Worm (Caenorhabditis elegans) whole organism, young adult: Measurements from ENCODE around the gene T10H9.1.

Source experiments
- B0019.2 ChIP-seq: fragments of 200-800 bp; sonication (Bioruptor generic); conservative IDR thresholded peaks from 2 replicates; pipeline ENCODE4 v1.3.6; 2022; ENCODE audit warnings: missing genetic modification reagents, missing genetic modification characterization, missing compliant biosample characterization
- B0035.1 ChIP-seq: sonication (generic microtip); optimal IDR thresholded peaks from 2 replicates; lab custom pipeline; 2016; ENCODE audit warnings: missing genetic modification characterization, mild to moderate bottlenecking, missing compliant biosample characterization, missing genotype, missing genetic modification reagents
- B0336.3 ChIP-seq: fragments of 200-800 bp; sonication (Bioruptor generic); IDR thresholded peaks from 2 replicates; pipeline ENCODE4 v1.3.6; 2022; ENCODE audit warnings: missing genetic modification characterization, missing compliant biosample characterization
- C17E4.6 ChIP-seq: fragments of 200-800 bp; sonication (Bioruptor generic); IDR thresholded peaks from 2 replicates; pipeline ENCODE4 v1.3.6; 2022; ENCODE audit warnings: missing genetic modification reagents, missing genetic modification characterization, missing compliant biosample characterization
- D2030.7 ChIP-seq: fragments of 200-800 bp; sonication (Bioruptor generic); IDR thresholded peaks from 2 replicates; pipeline ENCODE4 v1.3.6; 2022; ENCODE audit warnings: missing genetic modification reagents, missing genetic modification characterization, missing compliant biosample characterization
- F10E7.11 ChIP-seq: sonication (generic microtip); optimal IDR thresholded peaks from 2 replicates; lab custom pipeline; 2017; ENCODE audit warnings: mild to moderate bottlenecking, missing genetic modification characterization, moderate library complexity, missing compliant biosample characterization
- F39B2.1 ChIP-seq: fragments of 200-800 bp; sonication (Bioruptor generic); IDR thresholded peaks from 2 replicates; pipeline ENCODE4 v1.3.6; 2022; ENCODE audit warnings: missing genetic modification reagents, missing genetic modification characterization, missing compliant biosample characterization
- T26A5.8 ChIP-seq: sonication (generic microtip); optimal IDR thresholded peaks from 2 replicates; lab custom pipeline; 2016; ENCODE audit warnings: missing genetic modification characterization, missing compliant biosample characterization
- atf-7 ChIP-seq: sonication (generic microtip); optimal IDR thresholded peaks from 2 replicates; lab custom pipeline; 2017; ENCODE audit warnings: mild to moderate bottlenecking, missing genetic modification characterization, missing compliant biosample characterization
- cebp-2 ChIP-seq: fragments of 200-800 bp; sonication (Bioruptor generic); IDR thresholded peaks from 2 replicates; pipeline ENCODE4 v1.3.6; 2022; ENCODE audit warnings: missing genetic modification characterization, missing compliant biosample characterization
- chd-7 ChIP-seq: sonication (generic microtip); optimal IDR thresholded peaks from 2 replicates; lab custom pipeline; 2016; ENCODE audit warnings: mild to moderate bottlenecking, missing genetic modification characterization, moderate library complexity, missing compliant biosample characterization
- dox-1 ChIP-seq: fragments of 200-800 bp; sonication (Bioruptor generic); IDR thresholded peaks from 2 replicates; pipeline ENCODE4 v1.3.6; 2022; ENCODE audit warnings: missing genetic modification reagents, missing genetic modification characterization, missing compliant biosample characterization
- hlh-26 ChIP-seq: fragments of 200-800 bp; sonication (Bioruptor generic); conservative IDR thresholded peaks from 2 replicates; pipeline ENCODE4 v1.3.6; 2022; ENCODE audit warnings: missing genetic modification reagents, missing genetic modification characterization, missing compliant biosample characterization
- hrde-1 ChIP-seq: sonication (generic microtip); optimal IDR thresholded peaks from 2 replicates; lab custom pipeline; 2016; ENCODE audit warnings: missing genetic modification characterization, mild to moderate bottlenecking, missing compliant biosample characterization, moderate library complexity, missing genotype, missing genetic modification reagents, borderline replicate concordance
- lin-54 ChIP-seq: fragments of 200-800 bp; sonication (Bioruptor generic); optimal IDR thresholded peaks from 2 replicates; lab custom pipeline; 2018; ENCODE audit warnings: mild to moderate bottlenecking, missing genetic modification characterization, missing compliant biosample characterization
- lsl-1 ChIP-seq: fragments of 200-800 bp; sonication (Bioruptor generic); optimal IDR thresholded peaks from 2 replicates; lab custom pipeline; 2018; ENCODE audit warnings: mild to moderate bottlenecking, missing genetic modification characterization, moderate library complexity, missing compliant biosample characterization
- lsy-27 ChIP-seq: sonication (generic microtip); optimal IDR thresholded peaks from 2 replicates; lab custom pipeline; 2017; ENCODE audit warnings: missing genetic modification characterization, mild to moderate bottlenecking, missing compliant biosample characterization, antibody characterized with exemption, missing genotype, borderline replicate concordance; ENCODE audit not compliant: insufficient read depth
- mel-28 ChIP-seq: sonication (generic microtip); optimal IDR thresholded peaks from 2 replicates; lab custom pipeline; 2016; ENCODE audit warnings: borderline replicate concordance, mild to moderate bottlenecking, missing genetic modification characterization, missing compliant biosample characterization
- nfya-2 ChIP-seq: fragments of 200-800 bp; sonication (Bioruptor generic); IDR thresholded peaks from 2 replicates; pipeline ENCODE4 v1.3.6; 2022; ENCODE audit warnings: missing genetic modification reagents, missing genetic modification characterization, missing compliant biosample characterization
- nfyb-1 ChIP-seq: fragments of 200-800 bp; sonication (Bioruptor generic); IDR thresholded peaks from 2 replicates; pipeline ENCODE4 v1.3.6; 2022; ENCODE audit warnings: missing genetic modification reagents, missing genetic modification characterization, missing compliant biosample characterization
- nhr-120 ChIP-seq: fragments of 200-800 bp; sonication (Bioruptor generic); IDR thresholded peaks from 2 replicates; pipeline ENCODE4 v1.3.6; 2022; ENCODE audit warnings: missing genetic modification characterization, missing compliant biosample characterization
- nhr-80 ChIP-seq: sonication (generic microtip); optimal IDR thresholded peaks from 2 replicates; lab custom pipeline; 2016; ENCODE audit warnings: missing genetic modification characterization, missing compliant biosample characterization
- pbrm-1 ChIP-seq: fragments of 200-800 bp; sonication (Bioruptor generic); IDR thresholded peaks from 2 replicates; pipeline ENCODE4 v1.3.6; 2022; ENCODE audit warnings: missing genetic modification reagents, missing genetic modification characterization, missing compliant biosample characterization
- pha-4 ChIP-seq: fragments of 150-350 bp; sonication (generic microtip); optimal IDR thresholded peaks from 2 replicates; lab custom pipeline; 2014; ENCODE audit warnings: missing biosample characterization, missing genetic modification reagents, missing genetic modification characterization
- sdz-38 ChIP-seq: sonication (generic microtip); optimal IDR thresholded peaks from 2 replicates; lab custom pipeline; 2016; ENCODE audit warnings: missing genotype, missing genetic modification characterization, missing compliant biosample characterization
- sea-2 ChIP-seq: fragments of 200-800 bp; sonication (Bioruptor generic); IDR thresholded peaks from 2 replicates; pipeline ENCODE4 v1.3.6; 2022; ENCODE audit warnings: missing genetic modification characterization, missing compliant biosample characterization
- snpc-4 ChIP-seq, 5 experiments: fragments of 150-350 bp in 1 of 5; sonication (generic microtip) in 4 of 5; optimal IDR thresholded peaks; 2 replicates each; lab custom pipeline; 2014 to 2018; ENCODE audit warnings: missing genetic modification characterization in 5 of 5, missing biosample characterization in 3 of 5, antibody characterized with exemption in 2 of 5, mild to moderate bottlenecking in 2 of 5, missing compliant biosample characterization in 2 of 5, missing genotype in 2 of 5, moderate library complexity in 2 of 5, missing genetic modification reagents in 1 of 5
- xnd-1 ChIP-seq: sonication (generic microtip); optimal IDR thresholded peaks from 2 replicates; lab custom pipeline; 2016; ENCODE audit warnings: missing genotype, missing genetic modification reagents, missing genetic modification characterization, missing compliant biosample characterization
- ztf-3 ChIP-seq: fragments of 200-800 bp; sonication (Bioruptor generic); optimal IDR thresholded peaks from 2 replicates; lab custom pipeline; 2018; ENCODE audit warnings: mild to moderate bottlenecking, missing genetic modification characterization, missing compliant biosample characterization
- ztf-6 ChIP-seq: fragments of 200-800 bp; sonication (Bioruptor generic); IDR thresholded peaks from 2 replicates; pipeline ENCODE4 v1.3.6; 2022; ENCODE audit warnings: missing genetic modification reagents, missing genetic modification characterization, missing compliant biosample characterization

T10H9.1 gene

DNA sequence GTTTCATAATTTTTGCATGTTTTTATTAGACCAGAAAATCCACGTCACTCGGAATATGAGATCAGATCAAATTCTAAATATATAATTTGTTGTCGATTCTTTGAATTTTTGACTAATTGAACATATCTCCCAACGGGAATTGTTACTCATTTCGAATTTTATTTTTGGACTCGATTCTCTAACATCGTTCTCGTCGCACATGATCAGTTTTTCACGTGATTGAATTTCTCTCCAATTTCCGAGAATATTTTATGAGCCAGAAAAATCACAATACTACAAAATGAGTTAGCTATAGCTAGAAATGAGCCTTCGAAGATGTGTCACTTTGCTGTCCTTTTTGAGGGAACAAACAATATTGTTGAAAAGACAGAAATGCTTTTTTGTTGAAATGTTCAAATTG, 18.6 kb upstream of the T10H9.1 start:
- TF ChIP-seq pha-4 (tag; lab: Kevin White, UChicago) (no peak), nfyb-1 (GFP tag; lab: Robert Waterston, UW) (no peak), lin-54 (GFP tag; lab: Kevin White, UChicago) (no peak), T26A5.8 (tag; lab: Kevin White, UChicago) (no peak), xnd-1 (tag; lab: Kevin White, UChicago) (no peak), mel-28 (tag; lab: Kevin White, UChicago) (no peak), snpc-4 (GFP tag; optimal IDR thresholded peaks at IDR 0.05; lab: Kevin White, UChicago) (no peak), snpc-4 (tag; optimal IDR thresholded peaks at IDR 0.05; lab: Kevin White, UChicago) (no peak), B0035.1 (tag; lab: Kevin White, UChicago) (no peak), cebp-2 (GFP tag; lab: Robert Waterston, UW) (no peak), hlh-26 (GFP tag; lab: Robert Waterston, UW) (no peak), chd-7 (tag; lab: Kevin White, UChicago) (no peak), B0336.3 (GFP tag; lab: Robert Waterston, UW) (no peak), F10E7.11 (tag; lab: Kevin White, UChicago) (no peak), dox-1 (GFP tag; lab: Robert Waterston, UW) (no peak), atf-7 (tag; lab: Kevin White, UChicago) (no peak), lsl-1 (GFP tag; lab: Kevin White, UChicago) (no peak)

DNA sequence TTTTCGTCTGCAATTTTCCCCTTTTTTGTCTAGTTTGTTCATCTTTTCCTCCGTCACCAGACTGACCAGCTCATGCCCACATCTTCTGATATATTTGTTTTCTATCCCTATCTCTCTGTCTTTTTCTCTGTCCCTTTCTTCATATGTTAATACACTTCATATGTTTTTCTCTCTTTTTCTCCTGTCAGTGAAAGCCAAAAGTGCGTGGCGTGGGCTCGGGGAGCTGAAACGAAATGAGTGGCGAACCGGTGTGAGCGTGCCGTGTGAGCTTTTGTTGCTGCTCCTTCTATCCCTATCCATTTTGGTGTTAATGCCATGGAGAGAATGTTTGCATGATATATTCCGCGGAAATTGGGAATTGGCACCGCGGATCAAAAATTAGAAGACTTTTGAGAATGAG, 17.6 kb upstream of the T10H9.1 start:
- TF ChIP-seq dox-1 (GFP tag; lab: Robert Waterston, UW): no peak
- TF ChIP-seq cebp-2 (GFP tag; lab: Robert Waterston, UW): no peak
- TF ChIP-seq lin-54 (GFP tag; lab: Kevin White, UChicago): no peak
- TF ChIP-seq nhr-120 (GFP tag; lab: Robert Waterston, UW): no peak
- TF ChIP-seq, all 124 proteins: peak for 0

DNA sequence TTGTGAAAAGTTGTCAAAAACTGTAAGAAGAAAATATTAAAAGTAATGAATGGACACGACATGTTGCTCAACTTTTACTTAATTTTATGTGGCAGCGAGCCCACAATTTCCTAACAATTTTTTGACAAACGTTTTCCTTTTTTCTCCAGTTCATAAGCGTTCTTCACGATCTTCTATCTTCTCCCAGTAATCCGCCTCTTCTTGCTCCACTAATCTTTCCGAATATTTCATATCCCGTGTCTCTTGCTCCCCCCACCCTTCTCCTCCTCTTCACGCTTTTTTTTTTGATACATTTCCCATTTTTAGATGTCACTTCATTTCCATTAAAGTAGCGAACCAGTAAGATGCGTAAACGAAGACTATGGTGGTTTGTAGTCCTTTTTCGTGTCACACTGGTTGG, 16.5 kb upstream of the T10H9.1 start, which contains the start of gene scd-2:
scd-2 (plus strand) TSS at position 301 of the 400 bp plus-strand sequence.
- TF ChIP-seq nfya-2 (GFP tag; lab: Robert Waterston, UW) (no peak), B0019.2 (GFP tag; lab: Robert Waterston, UW) (no peak), pbrm-1 (no peak), dox-1 (GFP tag; lab: Robert Waterston, UW) (no peak), snpc-4 (GFP tag; optimal IDR thresholded peaks at IDR 0.05; lab: Kevin White, UChicago) (no peak), snpc-4 (tag; optimal IDR thresholded peaks at IDR 0.05; lab: Kevin White, UChicago) (no peak)
- TF ChIP-seq, all 124 proteins: peak for 0

DNA sequence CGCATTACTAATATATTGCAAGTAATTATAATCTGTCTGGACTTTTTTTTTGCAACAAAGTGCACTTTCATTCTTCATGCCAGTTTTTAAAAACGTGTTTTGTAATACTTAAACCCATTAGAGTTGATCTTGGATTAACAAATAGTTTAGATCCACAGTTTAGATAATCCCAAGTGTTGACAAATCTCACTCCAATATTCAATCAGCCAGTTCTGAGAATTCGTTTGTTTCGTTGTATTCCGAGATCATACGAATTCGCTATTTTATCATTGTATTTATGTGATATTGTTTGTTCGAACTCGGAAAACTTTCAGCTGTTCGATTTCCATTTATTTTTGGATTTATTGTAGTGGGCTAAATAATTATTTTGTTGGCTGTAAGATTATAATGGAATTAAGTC, 3.6 kb upstream of the T10H9.1 start:
- no peak for TF ChIP-seq hrde-1 (tag; lab: Kevin White, UChicago)
- no peak for TF ChIP-seq C17E4.6
- TF ChIP-seq ztf-6 (GFP tag; lab: Robert Waterston, UW): no peak
- no peak for TF ChIP-seq lsy-27 (tag; lab: Kevin White, UChicago)
- no peak for TF ChIP-seq B0035.1 (tag; lab: Kevin White, UChicago)
- TF ChIP-seq sdz-38 (tag; lab: Kevin White, UChicago): no peak
- no peak for TF ChIP-seq D2030.7 (GFP tag; lab: Robert Waterston, UW)
- TF ChIP-seq F39B2.1 (GFP tag; lab: Robert Waterston, UW): no peak
- TF ChIP-seq ztf-3 (GFP tag; lab: Kevin White, UChicago): no peak
- TF ChIP-seq, all 124 proteins: peak for 0

DNA sequence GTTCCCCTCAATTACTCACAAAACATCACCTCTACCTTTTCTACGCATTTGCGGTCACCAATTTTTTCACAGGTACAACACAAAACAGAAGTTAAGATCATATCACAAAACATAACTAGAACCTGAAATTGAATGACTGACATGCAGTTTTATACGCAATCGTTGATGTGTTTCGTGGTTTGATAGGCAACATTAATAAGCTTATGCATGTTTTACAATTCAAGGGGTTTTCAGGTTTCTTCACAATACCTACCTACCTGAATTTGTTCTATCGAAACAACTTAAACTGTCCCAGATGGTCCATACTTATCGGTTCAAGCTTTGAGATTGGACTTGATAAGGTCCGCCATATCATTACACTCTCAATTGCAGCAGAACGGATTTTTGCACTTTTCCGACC, 1.1 kb downstream of the T10H9.1 start:
- TF ChIP-seq nhr-80 (no peak), sea-2 (GFP tag; lab: Robert Waterston, UW) (no peak)
- TF ChIP-seq, all 124 proteins: peak for 0
